Fruit fly (Drosophila melanogaster) whole organism, embryonic: ENCODE measurements around the gene Mst57Da.
A peak's percentile ranks its signal among the peaks of the same experiment; 100 is the strongest.

ENCODE experiments used
- Atf-2 ChIP-seq: fragments of 200-800 bp; sonication (Bioruptor generic); optimal IDR thresholded peaks from 2 replicates; lab custom pipeline; 2016; ENCODE audit warnings: missing biosample characterization, missing genetic modification characterization
- CG10543 ChIP-seq: fragments of 200-800 bp; sonication (Bioruptor generic); optimal IDR thresholded peaks from 3 replicates; lab custom pipeline; 2017; ENCODE audit warnings: missing biosample characterization, mild to moderate bottlenecking, missing genetic modification characterization, moderate library complexity
- CG12219 ChIP-seq: fragments of 200-800 bp; sonication (Bioruptor generic); optimal IDR thresholded peaks from 3 replicates; lab custom pipeline; 2018; ENCODE audit warnings: missing biosample characterization, mild to moderate bottlenecking, missing genetic modification characterization
- CG1233 ChIP-seq: fragments of 200-800 bp; sonication (Bioruptor generic); optimal IDR thresholded peaks from 4 replicates; lab custom pipeline; 2018; ENCODE audit warnings: missing biosample characterization, mild to moderate bottlenecking, missing genetic modification characterization
- CG1529 ChIP-seq: fragments of 200-800 bp; sonication (Bioruptor generic); optimal IDR thresholded peaks from 3 replicates; lab custom pipeline; 2018; ENCODE audit warnings: missing biosample characterization, missing genetic modification characterization
- CG18599 ChIP-seq: fragments of 200-800 bp; sonication (Bioruptor generic); optimal IDR thresholded peaks from 3 replicates; lab custom pipeline; 2017; ENCODE audit warnings: missing biosample characterization, missing genetic modification characterization, mild to moderate bottlenecking, moderate library complexity, missing genetic modification reagents
- CG18764 ChIP-seq: fragments of 200-800 bp; sonication (Bioruptor generic); optimal IDR thresholded peaks from 3 replicates; lab custom pipeline; 2016; ENCODE audit warnings: missing biosample characterization, missing genetic modification characterization
- CG2678 ChIP-seq: fragments of 200-800 bp; sonication (Bioruptor generic); optimal IDR thresholded peaks from 3 replicates; lab custom pipeline; 2019; ENCODE audit warnings: missing biosample characterization, mild to moderate bottlenecking, missing genetic modification characterization, moderate library complexity
- CG30020 ChIP-seq: fragments of 200-800 bp; optimal IDR thresholded peaks from 2 replicates; lab custom pipeline; 2019; ENCODE audit warnings: missing biosample characterization, mild to moderate bottlenecking, missing genetic modification characterization, moderate library complexity
- CG4404 ChIP-seq: fragments of 200-800 bp; sonication (Bioruptor generic); IDR thresholded peaks from 2 replicates; pipeline ENCODE4 v1.3.6; 2022; ENCODE audit warnings: missing biosample characterization, missing genetic modification characterization
- CG6175 ChIP-seq: fragments of 200-800 bp; sonication (Bioruptor generic); IDR thresholded peaks from 3 replicates; pipeline ENCODE4 v1.3.6; 2022; ENCODE audit warnings: missing biosample characterization, missing genetic modification characterization
- CG6689 ChIP-seq: fragments of 200-800 bp; sonication (Bioruptor generic); IDR thresholded peaks from 2 replicates; pipeline ENCODE4 v1.3.6; 2022; ENCODE audit warnings: missing biosample characterization, missing genetic modification characterization
- CTCF ChIP-seq: fragments of 200-800 bp; sonication (Bioruptor generic); optimal IDR thresholded peaks from 2 replicates; lab custom pipeline; 2017; ENCODE audit warnings: missing biosample characterization, mild to moderate bottlenecking, missing genetic modification characterization, moderate library complexity
- Dfd ChIP-seq, 2 experiments: fragments of >200 bp; optimal IDR thresholded peaks; 2 replicates each; lab custom pipeline; 2017; ENCODE audit warnings: missing biosample characterization in 2 of 2, missing genetic modification characterization in 2 of 2
- Dip2 ChIP-seq: fragments of 200-800 bp; sonication (Bioruptor generic); IDR thresholded peaks from 2 replicates; pipeline ENCODE4 v1.3.6; 2022; ENCODE audit warnings: missing biosample characterization, missing genetic modification characterization
- Doc3 ChIP-seq: fragments of 200-800 bp; sonication (Bioruptor generic); IDR thresholded peaks from 3 replicates; pipeline ENCODE4 v1.3.6; 2022; ENCODE audit warnings: missing biosample characterization, missing genetic modification characterization; ENCODE audit not compliant: partially characterized antibody
- Dp ChIP-seq: fragments of 200-800 bp; sonication (Bioruptor generic); optimal IDR thresholded peaks from 2 replicates; lab custom pipeline; 2018; ENCODE audit warnings: missing biosample characterization, mild to moderate bottlenecking, missing genetic modification characterization, moderate library complexity
- Fer2 ChIP-seq: fragments of 200-800 bp; sonication (Bioruptor generic); optimal IDR thresholded peaks from 2 replicates; lab custom pipeline; 2018; ENCODE audit warnings: missing biosample characterization, mild to moderate bottlenecking, missing genetic modification characterization, moderate library complexity
- MBD-R2 ChIP-seq: fragments of 200-800 bp; sonication (Bioruptor generic); IDR thresholded peaks from 2 replicates; pipeline ENCODE4 v1.3.6; 2022; ENCODE audit warnings: missing biosample characterization, missing genetic modification characterization
- Mes4 ChIP-seq: fragments of 200-800 bp; sonication (Bioruptor generic); optimal IDR thresholded peaks from 2 replicates; lab custom pipeline; 2016; ENCODE audit warnings: missing biosample characterization, missing genetic modification characterization
- PHDP ChIP-seq: fragments of 200-800 bp; sonication (Bioruptor generic); optimal IDR thresholded peaks from 3 replicates; lab custom pipeline; 2018; ENCODE audit warnings: missing biosample characterization, mild to moderate bottlenecking, missing genetic modification characterization, moderate library complexity
- Rfx ChIP-seq: fragments of 200-800 bp; sonication (Bioruptor generic); IDR thresholded peaks from 2 replicates; pipeline ENCODE4 v1.3.6; 2022; ENCODE audit warnings: missing biosample characterization, missing genetic modification characterization
- Sox102F ChIP-seq: fragments of 200-800 bp; sonication (Bioruptor generic); optimal IDR thresholded peaks from 2 replicates; lab custom pipeline; 2018; ENCODE audit warnings: missing biosample characterization, mild to moderate bottlenecking, missing genetic modification characterization, moderate library complexity
- Ssrp ChIP-seq: fragments of 200-800 bp; sonication (Bioruptor generic); optimal IDR thresholded peaks from 2 replicates; lab custom pipeline; 2018; ENCODE audit warnings: missing biosample characterization, mild to moderate bottlenecking, missing genetic modification characterization, moderate library complexity
- Usf ChIP-seq: fragments of 200-800 bp; sonication (Bioruptor generic); optimal IDR thresholded peaks from 2 replicates; lab custom pipeline; 2017; ENCODE audit warnings: missing genotype, missing biosample characterization, missing genetic modification characterization
- Xbp1 ChIP-seq: fragments of 200-800 bp; sonication (Bioruptor generic); optimal IDR thresholded peaks from 3 replicates; lab custom pipeline; 2016; ENCODE audit warnings: missing biosample characterization, mild to moderate bottlenecking, missing genetic modification characterization
- ac ChIP-seq: fragments of 200-800 bp; sonication (Bioruptor generic); optimal IDR thresholded peaks from 3 replicates; lab custom pipeline; 2017; ENCODE audit warnings: missing biosample characterization, mild to moderate bottlenecking, missing genetic modification characterization
- bbx ChIP-seq: fragments of 200-800 bp; sonication (Bioruptor generic); IDR thresholded peaks from 2 replicates; pipeline ENCODE4 v1.3.6; 2022; ENCODE audit warnings: missing biosample characterization, missing genetic modification characterization; ENCODE audit not compliant: partially characterized antibody
- cas ChIP-seq: fragments of 200-800 bp; sonication (Bioruptor generic); IDR thresholded peaks from 2 replicates; pipeline ENCODE4 v1.3.6; 2022; ENCODE audit warnings: missing biosample characterization, missing genetic modification characterization
- en ChIP-seq: fragments of 200-800 bp; sonication (Bioruptor generic); optimal IDR thresholded peaks from 2 replicates; lab custom pipeline; 2016; ENCODE audit warnings: missing biosample characterization, missing genetic modification characterization
- gcm ChIP-seq: fragments of 200-800 bp; sonication (Bioruptor generic); optimal IDR thresholded peaks from 2 replicates; lab custom pipeline; 2019; ENCODE audit warnings: missing biosample characterization, mild to moderate bottlenecking, missing genetic modification characterization, moderate library complexity
- jing ChIP-seq: fragments of 200-800 bp; sonication (Bioruptor generic); optimal IDR thresholded peaks from 2 replicates; lab custom pipeline; 2018; ENCODE audit warnings: missing biosample characterization, mild to moderate bottlenecking, missing genetic modification characterization
- lilli ChIP-seq: fragments of 200-800 bp; sonication (Bioruptor generic); optimal IDR thresholded peaks from 3 replicates; lab custom pipeline; 2016; ENCODE audit warnings: missing biosample characterization, missing genetic modification characterization
- pho ChIP-seq: fragments of 200-800 bp; sonication (Bioruptor generic); optimal IDR thresholded peaks from 2 replicates; lab custom pipeline; 2016; ENCODE audit warnings: missing biosample characterization, missing genetic modification characterization
- sens ChIP-seq: fragments of 200-800 bp; sonication (Bioruptor generic); peaks from one replicate; lab custom pipeline; 2016; ENCODE audit warnings: missing biosample characterization, missing genetic modification characterization
- sens-2 ChIP-seq: fragments of 200-800 bp; sonication (Bioruptor generic); IDR thresholded peaks from 2 replicates; pipeline ENCODE4 v1.3.6; 2022; ENCODE audit warnings: missing biosample characterization, missing genetic modification characterization
- slou ChIP-seq: fragments of 200-800 bp; sonication (Bioruptor generic); optimal IDR thresholded peaks from 3 replicates; lab custom pipeline; 2016; ENCODE audit warnings: missing biosample characterization, missing genetic modification characterization
- sr ChIP-seq: fragments of 200-800 bp; sonication (Bioruptor generic); IDR thresholded peaks from 3 replicates; pipeline ENCODE4 v1.3.6; 2022; ENCODE audit warnings: missing biosample characterization, missing genetic modification characterization
- zen ChIP-seq: fragments of 200-800 bp; sonication (Bioruptor generic); optimal IDR thresholded peaks from 3 replicates; lab custom pipeline; 2018; ENCODE audit warnings: missing biosample characterization, mild to moderate bottlenecking, missing genetic modification characterization, moderate library complexity

The Mst57Da gene

dm6 chr3R:25879324-25879766, 47.6 kb upstream of the Mst57Da start (continued):
- peak; percentile 41 for TF ChIP-seq slou (GFP tag; lab: Kevin White, UChicago)
- TF ChIP-seq Sox102F (GFP tag; lab: Kevin White, UChicago): peak; percentile 89
- TF ChIP-seq Dp: no peak
- TF ChIP-seq CG2678 (tag; lab: Kevin White, UChicago): peak; percentile 90
- TF ChIP-seq Mes4 (GFP tag; lab: Kevin White, UChicago): peak; percentile 38
- TF ChIP-seq CG10543 (GFP tag; lab: Kevin White, UChicago): no peak
- no peak for TF ChIP-seq en (GFP tag; lab: Kevin White, UChicago)
- no peak for TF ChIP-seq CG30020 (tag; lab: Kevin White, UChicago)
- peak; percentile 84 for TF ChIP-seq Xbp1
- peak; percentile 53 for TF ChIP-seq CG18764 (GFP tag; lab: Kevin White, UChicago)
- TF ChIP-seq CG6175: no peak; the same call in 2 of the 3 replicates
- peak; percentile 61 for TF ChIP-seq sens-2 (GFP tag; lab: Robert Waterston, UW)
- TF ChIP-seq jing (GFP tag; lab: Kevin White, UChicago): peak; percentile 63
- no peak for TF ChIP-seq zen
- peak; percentile 75 for TF ChIP-seq lilli
- peak; percentile 72 for TF ChIP-seq Atf-2 (GFP tag; lab: Kevin White, UChicago)
- TF ChIP-seq sr (GFP tag; lab: Robert Waterston, UW): no peak

- no peak for TF ChIP-seq CG1529 (GFP tag; lab: Kevin White, UChicago)
- TF ChIP-seq Dip2 (GFP tag; lab: Robert Waterston, UW): no peak
- no peak for TF ChIP-seq Rfx (GFP tag; lab: Robert Waterston, UW)
- TF ChIP-seq CG12219 (GFP tag; lab: Kevin White, UChicago): no peak
- no peak for TF ChIP-seq pho (GFP tag; lab: Kevin White, UChicago)
- TF ChIP-seq Doc3 (GFP tag; lab: Robert Waterston, UW): no peak
- TF ChIP-seq CG4404: no peak
- TF ChIP-seq CG1233 (GFP tag; lab: Kevin White, UChicago): no peak
- TF ChIP-seq Ssrp (tag; lab: Kevin White, UChicago): no peak
- no peak for TF ChIP-seq CG6689 (GFP tag; lab: Robert Waterston, UW)
- TF ChIP-seq gcm (GFP tag; lab: Kevin White, UChicago): no peak
- TF ChIP-seq ac (GFP tag; lab: Kevin White, UChicago): no peak
- TF ChIP-seq Dfd (GFP tag; optimal IDR thresholded peaks at IDR 0.05; lab: Kevin White, UChicago): no peak
- no peak for TF ChIP-seq Fer2
- TF ChIP-seq PHDP (tag; lab: Kevin White, UChicago): no peak
- no peak for TF ChIP-seq MBD-R2 (GFP tag; lab: Robert Waterston, UW)
Observed at dm6 chr3R:25877064-25877463, 45.4 kb upstream of the Mst57Da start.

- no peak for TF ChIP-seq CG18599 (GFP tag; lab: Kevin White, UChicago)
- TF ChIP-seq sens: peak; percentile 14
- no peak for TF ChIP-seq bbx (GFP tag; lab: Robert Waterston, UW)
- TF ChIP-seq Usf: no peak
- peak; percentile 86 for TF ChIP-seq CTCF
- TF ChIP-seq cas (GFP tag; lab: Robert Waterston, UW): no peak
Observed at dm6 chr3R:25876639-25877038, 44.9 kb upstream of the Mst57Da start.
